Fruit fly (Drosophila melanogaster) whole organism, embryonic: Measurements from ENCODE around the gene CG8100.

Experiments
- Abd-B ChIP-seq: fragments of 200-800 bp; sonication (Bioruptor generic); optimal IDR thresholded peaks from 2 replicates; lab custom pipeline; 2018; ENCODE audit warnings: missing biosample characterization, mild to moderate bottlenecking, missing genetic modification characterization, moderate library complexity
- CG1024 ChIP-seq: fragments of 200-800 bp; sonication (Bioruptor generic); IDR thresholded peaks from 2 replicates; pipeline ENCODE4 v1.3.6; 2022; ENCODE audit warnings: missing biosample characterization, missing genetic modification characterization
- CG10274 ChIP-seq: fragments of 200-800 bp; sonication (Bioruptor generic); optimal IDR thresholded peaks from 3 replicates; lab custom pipeline; 2017; ENCODE audit warnings: missing biosample characterization, mild to moderate bottlenecking, missing genetic modification characterization
- CG10654 ChIP-seq: fragments of 200-800 bp; sonication (Bioruptor generic); optimal IDR thresholded peaks from 2 replicates; lab custom pipeline; 2016; ENCODE audit warnings: missing biosample characterization, missing genetic modification characterization
- CG11560 ChIP-seq: fragments of 200-800 bp; sonication (Bioruptor generic); IDR thresholded peaks from 3 replicates; pipeline ENCODE4 v1.3.6; 2022; ENCODE audit warnings: missing biosample characterization, missing genetic modification characterization
- CG11723 ChIP-seq: fragments of 200-800 bp; sonication (Bioruptor generic); optimal IDR thresholded peaks from 2 replicates; lab custom pipeline; 2017; ENCODE audit warnings: missing biosample characterization, mild to moderate bottlenecking, missing genetic modification characterization
- CG17568 ChIP-seq: fragments of 200-800 bp; sonication (Bioruptor generic); optimal IDR thresholded peaks from 2 replicates; lab custom pipeline; 2018; ENCODE audit warnings: missing biosample characterization, mild to moderate bottlenecking, missing genetic modification characterization, moderate library complexity
- CG18262 ChIP-seq: fragments of 200-800 bp; optimal IDR thresholded peaks from 3 replicates; lab custom pipeline; 2019; ENCODE audit warnings: missing biosample characterization, mild to moderate bottlenecking, missing genetic modification characterization, moderate library complexity
- CG2712 ChIP-seq: fragments of 200-800 bp; optimal IDR thresholded peaks from 3 replicates; lab custom pipeline; 2019; ENCODE audit warnings: missing biosample characterization, mild to moderate bottlenecking, missing genetic modification characterization, moderate library complexity
- CG3065 ChIP-seq: fragments of 200-800 bp; sonication (Bioruptor generic); optimal IDR thresholded peaks from 2 replicates; lab custom pipeline; 2016; ENCODE audit warnings: missing biosample characterization, missing genetic modification characterization
- CG31388 ChIP-seq: fragments of 200-800 bp; sonication (Bioruptor generic); optimal IDR thresholded peaks from 2 replicates; lab custom pipeline; 2016; ENCODE audit warnings: missing biosample characterization, missing genetic modification characterization
- CG31441 ChIP-seq: fragments of 200-800 bp; sonication (Bioruptor generic); IDR thresholded peaks from 2 replicates; pipeline ENCODE4 v1.3.6; 2022; ENCODE audit warnings: missing biosample characterization, missing genetic modification characterization
- CG3281 ChIP-seq: fragments of 200-800 bp; sonication (Bioruptor generic); optimal IDR thresholded peaks from 3 replicates; lab custom pipeline; 2017; ENCODE audit warnings: missing biosample characterization, mild to moderate bottlenecking, missing genetic modification characterization
- CG34422 ChIP-seq: fragments of 200-800 bp; sonication (Bioruptor generic); IDR thresholded peaks from 3 replicates; pipeline ENCODE4 v1.3.6; 2022; ENCODE audit warnings: missing biosample characterization, missing genetic modification characterization
- CG3995 ChIP-seq: fragments of 200-800 bp; sonication (Bioruptor generic); optimal IDR thresholded peaks from 3 replicates; lab custom pipeline; 2016; ENCODE audit warnings: missing biosample characterization, missing genetic modification characterization
- CG5953 ChIP-seq: fragments of 200-800 bp; sonication (Bioruptor generic); IDR thresholded peaks from 2 replicates; pipeline ENCODE4 v1.3.6; 2022; ENCODE audit warnings: missing biosample characterization, missing genetic modification characterization
- CG6813 ChIP-seq: fragments of 200-800 bp; sonication (Bioruptor generic); optimal IDR thresholded peaks from 2 replicates; lab custom pipeline; 2017; ENCODE audit warnings: missing biosample characterization, missing genetic modification characterization, mild to moderate bottlenecking, moderate library complexity, missing genetic modification reagents
- CG8765 ChIP-seq: fragments of 200-800 bp; sonication (Bioruptor generic); IDR thresholded peaks from 2 replicates; pipeline ENCODE4 v1.3.6; 2022; ENCODE audit warnings: missing biosample characterization, missing genetic modification characterization
- CG9797 ChIP-seq: fragments of 200-800 bp; sonication (Bioruptor generic); optimal IDR thresholded peaks from 3 replicates; lab custom pipeline; 2018; ENCODE audit warnings: missing biosample characterization, mild to moderate bottlenecking, missing genetic modification characterization
- D19B ChIP-seq: fragments of 200-800 bp; sonication (Bioruptor generic); optimal IDR thresholded peaks from 2 replicates; lab custom pipeline; 2017; ENCODE audit warnings: missing biosample characterization, mild to moderate bottlenecking, missing genetic modification characterization
- Doc2 ChIP-seq: fragments of 200-800 bp; sonication (Bioruptor generic); IDR thresholded peaks from 2 replicates; pipeline ENCODE4 v1.3.6; 2022; ENCODE audit warnings: missing biosample characterization, missing genetic modification characterization
- ERR ChIP-seq: fragments of 200-800 bp; sonication (Bioruptor generic); optimal IDR thresholded peaks from 2 replicates; lab custom pipeline; 2016; ENCODE audit warnings: missing biosample characterization, missing genetic modification characterization
- Hmr ChIP-seq: fragments of 200-800 bp; sonication (Bioruptor generic); optimal IDR thresholded peaks from 3 replicates; lab custom pipeline; 2017; ENCODE audit warnings: mild to moderate bottlenecking, missing biosample characterization, missing genetic modification reagents, missing genetic modification characterization
- Hmx ChIP-seq: fragments of 200-800 bp; sonication (Bioruptor generic); optimal IDR thresholded peaks from 2 replicates; lab custom pipeline; 2016; ENCODE audit warnings: missing biosample characterization, missing genetic modification characterization
- Med ChIP-seq: fragments of 200-800 bp; sonication (Bioruptor generic); peaks from one replicate; lab custom pipeline; 2016; ENCODE audit warnings: missing biosample characterization, missing genetic modification characterization, mild to moderate bottlenecking, inconsistent platforms, moderate library complexity
- Mrtf ChIP-seq: fragments of 200-800 bp; sonication (Bioruptor generic); IDR thresholded peaks from 3 replicates; pipeline ENCODE4 v1.3.6; 2022; ENCODE audit warnings: missing biosample characterization, missing genetic modification characterization
- NfI ChIP-seq: fragments of 200-800 bp; sonication (Bioruptor generic); optimal IDR thresholded peaks from 3 replicates; lab custom pipeline; 2018; ENCODE audit warnings: missing biosample characterization, mild to moderate bottlenecking, missing genetic modification characterization, moderate library complexity
- Oli ChIP-seq: fragments of 200-800 bp; sonication (Bioruptor generic); optimal IDR thresholded peaks from 2 replicates; lab custom pipeline; 2018; ENCODE audit warnings: missing biosample characterization, mild to moderate bottlenecking, missing genetic modification characterization, moderate library complexity
- Poxn ChIP-seq: fragments of 200-800 bp; sonication (Bioruptor generic); IDR thresholded peaks from 2 replicates; pipeline ENCODE4 v1.3.6; 2022; ENCODE audit warnings: missing biosample characterization, missing genetic modification characterization
- ap ChIP-seq: fragments of 200-800 bp; sonication (Bioruptor generic); IDR thresholded peaks from 2 replicates; pipeline ENCODE4 v1.3.6; 2022; ENCODE audit warnings: missing biosample characterization, missing genetic modification characterization
- ara ChIP-seq: fragments of 200-800 bp; sonication (Bioruptor generic); IDR thresholded peaks from 2 replicates; pipeline ENCODE4 v1.3.6; 2022; ENCODE audit warnings: missing biosample characterization, missing genetic modification characterization
- btn ChIP-seq: fragments of 200-800 bp; sonication (Bioruptor generic); optimal IDR thresholded peaks from 2 replicates; lab custom pipeline; 2016; ENCODE audit warnings: missing biosample characterization, missing genetic modification characterization
- crp ChIP-seq, 2 experiments: fragments of 200-800 bp; sonication (Bioruptor generic); optimal IDR thresholded peaks; 2 replicates in 1 of 2; 3 replicates in 1 of 2; lab custom pipeline; 2017; ENCODE audit warnings: missing biosample characterization in 2 of 2, missing genetic modification characterization in 2 of 2, mild to moderate bottlenecking in 1 of 2, moderate library complexity in 1 of 2
- dm ChIP-seq: fragments of 200-800 bp; sonication (Bioruptor generic); optimal IDR thresholded peaks from 3 replicates; lab custom pipeline; 2016; ENCODE audit warnings: missing biosample characterization, missing genetic modification characterization
- fu2 ChIP-seq: fragments of 200-800 bp; sonication (Bioruptor generic); optimal IDR thresholded peaks from 2 replicates; lab custom pipeline; 2016; ENCODE audit warnings: missing biosample characterization, missing genetic modification characterization
- ind ChIP-seq: fragments of 200-800 bp; sonication (Bioruptor generic); optimal IDR thresholded peaks from 3 replicates; lab custom pipeline; 2016; ENCODE audit warnings: missing biosample characterization, missing genetic modification characterization
- jing ChIP-seq: fragments of 200-800 bp; sonication (Bioruptor generic); optimal IDR thresholded peaks from 2 replicates; lab custom pipeline; 2018; ENCODE audit warnings: missing biosample characterization, mild to moderate bottlenecking, missing genetic modification characterization
- lab ChIP-seq: fragments of 200-800 bp; sonication (Bioruptor generic); optimal IDR thresholded peaks from 3 replicates; lab custom pipeline; 2017; ENCODE audit warnings: missing biosample characterization, missing genetic modification characterization, mild to moderate bottlenecking, moderate library complexity, missing genetic modification reagents
- lbe ChIP-seq: fragments of 200-800 bp; sonication (Bioruptor generic); optimal IDR thresholded peaks from 2 replicates; lab custom pipeline; 2016; ENCODE audit warnings: missing biosample characterization, mild to moderate bottlenecking, missing genetic modification characterization
- nau ChIP-seq: fragments of 200-800 bp; sonication (Bioruptor generic); optimal IDR thresholded peaks from 3 replicates; lab custom pipeline; 2017; ENCODE audit warnings: missing biosample characterization, mild to moderate bottlenecking, missing genetic modification characterization, missing genetic modification reagents
- p53 ChIP-seq: fragments of 200-800 bp; sonication (Bioruptor generic); optimal IDR thresholded peaks from 2 replicates; lab custom pipeline; 2016; ENCODE audit warnings: missing biosample characterization, missing genetic modification characterization
- pfk ChIP-seq: fragments of 200-800 bp; sonication (Bioruptor generic); optimal IDR thresholded peaks from 2 replicates; lab custom pipeline; 2018; ENCODE audit warnings: missing biosample characterization, mild to moderate bottlenecking, missing genetic modification characterization, moderate library complexity
- rib ChIP-seq: fragments of 200-800 bp; sonication (Bioruptor generic); IDR thresholded peaks from 2 replicates; pipeline ENCODE4 v1.3.6; 2022; ENCODE audit warnings: missing biosample characterization, missing genetic modification characterization
- ro ChIP-seq: fragments of 200-800 bp; sonication (Bioruptor generic); IDR thresholded peaks from 2 replicates; pipeline ENCODE4 v1.3.6; 2022; ENCODE audit warnings: missing biosample characterization, missing genetic modification characterization
- row ChIP-seq: fragments of 200-800 bp; sonication (Bioruptor generic); IDR thresholded peaks from 3 replicates; pipeline ENCODE4 v1.3.6; 2022; ENCODE audit warnings: missing biosample characterization, missing genetic modification characterization
- sd ChIP-seq: fragments of 200-800 bp; sonication (Bioruptor generic); optimal IDR thresholded peaks from 3 replicates; lab custom pipeline; 2018; ENCODE audit warnings: missing biosample characterization, mild to moderate bottlenecking, missing genetic modification characterization, moderate library complexity
- sens ChIP-seq: fragments of 200-800 bp; sonication (Bioruptor generic); peaks from one replicate; lab custom pipeline; 2016; ENCODE audit warnings: missing biosample characterization, missing genetic modification characterization
- sim ChIP-seq: fragments of 200-800 bp; sonication (Bioruptor generic); IDR thresholded peaks from 2 replicates; pipeline ENCODE4 v1.3.6; 2022; ENCODE audit warnings: missing biosample characterization, missing genetic modification characterization
- toy ChIP-seq: fragments of 200-800 bp; sonication (Bioruptor generic); IDR thresholded peaks from 2 replicates; pipeline ENCODE4 v1.3.6; 2022; ENCODE audit warnings: missing biosample characterization, missing genetic modification characterization
- vvl ChIP-seq: fragments of 200-800 bp; sonication (Bioruptor generic); IDR thresholded peaks from 2 replicates; pipeline ENCODE4 v1.3.6; 2022; ENCODE audit warnings: missing biosample characterization, missing genetic modification characterization
- zfh1 ChIP-seq: fragments of 200-800 bp; sonication (Bioruptor generic); IDR thresholded peaks from 3 replicates; pipeline ENCODE4 v1.3.6; 2022; ENCODE audit warnings: missing biosample characterization, missing genetic modification characterization

Gene CG8100

dm6 chr3L:14063241-14064064, 20.0 kb upstream of the CG8100 start:
- no peak for TF ChIP-seq lbe (GFP tag; lab: Kevin White, UChicago)
- TF ChIP-seq CG34422 (GFP tag; lab: Robert Waterston, UW): 0 out of 3 replicates have a peak, but pooled peaks have one; percentile 18
- 0 out of 2 replicates have a peak, but pooled peaks have one; percentile 9 for TF ChIP-seq vvl (GFP tag; lab: Robert Waterston, UW)
- TF ChIP-seq sens (GFP tag; lab: Kevin White, UChicago): peak; percentile 64
- no peak for TF ChIP-seq btn (GFP tag; lab: Kevin White, UChicago)
- TF ChIP-seq fu2 (GFP tag; lab: Kevin White, UChicago): no peak
- no peak for TF ChIP-seq Mrtf
- TF ChIP-seq CG11560 (tag; lab: Robert Waterston, UW): no peak
- TF ChIP-seq dm: no peak
- no peak for TF ChIP-seq ro (GFP tag; lab: Robert Waterston, UW)
- TF ChIP-seq CG3281: no peak
- no peak for TF ChIP-seq Doc2 (GFP tag; lab: Robert Waterston, UW)
- no peak for TF ChIP-seq lab (GFP tag; lab: Kevin White, UChicago)
- no peak for TF ChIP-seq sim (GFP tag; lab: Robert Waterston, UW)
- no peak for TF ChIP-seq ind (GFP tag; lab: Kevin White, UChicago)
- no peak for TF ChIP-seq CG17568 (GFP tag; lab: Kevin White, UChicago)
- TF ChIP-seq Hmx (GFP tag; lab: Kevin White, UChicago): no peak
- no peak for TF ChIP-seq CG31388 (GFP tag; lab: Kevin White, UChicago)
- no peak for TF ChIP-seq Poxn (GFP tag; lab: Robert Waterston, UW)
- no peak for TF ChIP-seq NfI (GFP tag; lab: Kevin White, UChicago)
- no peak for TF ChIP-seq CG10654
- no peak for TF ChIP-seq CG8765
- 0 out of 3 replicates have a peak, but pooled peaks have one; percentile 19 for TF ChIP-seq row
- no peak for TF ChIP-seq CG11723 (GFP tag; lab: Kevin White, UChicago)
- no peak for TF ChIP-seq Abd-B (GFP tag; lab: Kevin White, UChicago)
- TF ChIP-seq CG6813 (GFP tag; lab: Kevin White, UChicago): no peak
- no peak for TF ChIP-seq sd (tag; lab: Kevin White, UChicago)
- no peak for TF ChIP-seq ara (GFP tag; lab: Robert Waterston, UW)
- no peak for TF ChIP-seq toy (GFP tag; lab: Robert Waterston, UW)
- no peak for TF ChIP-seq p53 (GFP tag; lab: Kevin White, UChicago)
- TF ChIP-seq Med (GFP tag; lab: Kevin White, UChicago): peak; percentile 46
- no peak for TF ChIP-seq CG1024
- peak; percentile 35 for TF ChIP-seq CG18262 (tag; lab: Kevin White, UChicago)
- no peak for TF ChIP-seq nau (GFP tag; lab: Kevin White, UChicago)
- peak; percentile 5 for TF ChIP-seq CG2712 (tag; lab: Kevin White, UChicago)
- TF ChIP-seq CG3065: no peak
- TF ChIP-seq ap (GFP tag; lab: Robert Waterston, UW): no peak
- TF ChIP-seq ERR: no peak
- TF ChIP-seq CG5953 (GFP tag; lab: Robert Waterston, UW): no peak
- no peak for TF ChIP-seq pfk
- TF ChIP-seq rib (GFP tag; lab: Robert Waterston, UW): 0 out of 2 replicates have a peak, but pooled peaks have one; percentile 12
- TF ChIP-seq CG9797: no peak
- TF ChIP-seq D19B (GFP tag; lab: Kevin White, UChicago): no peak
- no peak for TF ChIP-seq Hmr (GFP tag; lab: Kevin White, UChicago)
- TF ChIP-seq CG31441 (GFP tag; lab: Robert Waterston, UW): no peak
- TF ChIP-seq zfh1: no peak
- no peak for TF ChIP-seq CG10274 (GFP tag; lab: Kevin White, UChicago)
- TF ChIP-seq Oli (tag; lab: Kevin White, UChicago): peak; percentile 21
- no peak for TF ChIP-seq jing (GFP tag; lab: Kevin White, UChicago)
- TF ChIP-seq CG3995 (GFP tag; lab: Kevin White, UChicago): no peak
- TF ChIP-seq crp (GFP tag; optimal IDR thresholded peaks at IDR 0.05; lab: Kevin White, UChicago): no peak
